Worm (Caenorhabditis elegans): Measurements from ENCODE around the gene cpr-1.

Gene cpr-1

DNA sequence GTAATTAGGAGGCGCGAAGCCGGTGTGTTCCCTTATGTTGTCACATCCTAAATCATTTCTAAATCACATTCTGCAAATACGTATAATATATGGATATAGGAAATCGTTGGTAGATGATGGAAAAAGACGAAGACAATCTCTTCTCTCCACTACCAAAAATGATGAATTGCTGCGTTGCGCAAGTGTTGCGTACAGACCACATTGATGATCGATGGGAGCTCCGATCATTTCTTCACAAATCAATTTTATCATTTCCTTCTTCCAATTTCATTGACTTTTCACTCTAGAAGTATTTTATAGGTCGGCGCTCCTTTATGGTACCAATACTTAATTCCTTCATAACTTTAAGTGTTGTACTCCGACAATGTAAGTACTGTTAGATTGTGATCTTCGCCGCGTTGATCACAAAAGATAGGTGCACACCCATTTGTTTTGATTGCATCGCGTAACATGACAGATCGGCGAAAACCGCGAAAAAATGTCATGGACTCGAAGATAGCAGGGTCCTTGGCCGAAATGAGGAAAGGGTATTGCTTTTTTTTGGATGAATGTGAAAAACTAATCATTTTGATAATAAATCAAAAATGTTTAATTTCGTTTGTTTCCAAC is 25.7 kb upstream of the cpr-1 start:
- TF ChIP-seq elt-1 (tag; optimal IDR thresholded peaks at IDR 0.05) (peak; percentile 24), mdl-1 (tag; optimal IDR thresholded peaks at IDR 0.05) (no peak)

DNA sequence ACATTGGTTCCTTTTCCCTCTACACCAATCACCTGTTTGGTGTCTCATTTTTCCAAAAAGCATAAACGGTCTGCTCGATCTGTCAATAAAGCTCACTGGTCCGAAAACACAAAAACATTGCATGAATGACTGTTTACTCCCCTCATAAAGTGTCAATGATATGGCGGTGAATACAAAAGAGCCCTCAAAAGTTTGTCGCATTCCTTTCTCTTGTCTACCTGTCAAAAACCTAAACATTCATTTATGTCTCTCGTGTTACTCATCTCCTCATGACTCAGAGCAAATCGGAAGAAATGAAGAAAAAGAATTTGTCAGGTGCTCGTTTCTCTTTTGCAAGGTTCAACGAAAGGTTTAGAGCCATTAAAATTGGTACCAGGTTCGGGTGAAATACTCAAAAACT is 24.1 kb upstream of the cpr-1 start:
- TF ChIP-seq ceh-82 (tag; optimal IDR thresholded peaks at IDR 0.05), result no peak
- no peak for TF ChIP-seq lin-39 (tag; optimal IDR thresholded peaks at IDR 0.05)
- TF ChIP-seq nhr-25 (tag; optimal IDR thresholded peaks at IDR 0.05), result no peak
- TF ChIP-seq unc-39 (tag; optimal IDR thresholded peaks at IDR 0.05), result no peak
- no peak for TF ChIP-seq skn-1 (tag; optimal IDR thresholded peaks at IDR 0.05)
- no peak for TF ChIP-seq snpc-4 (tag; optimal IDR thresholded peaks at IDR 0.05)
- no peak for TF ChIP-seq lin-13 (GFP tag; optimal IDR thresholded peaks at IDR 0.05)
- no peak for TF ChIP-seq nhr-129 (tag; optimal IDR thresholded peaks at IDR 0.05)
- TF ChIP-seq mbf-1 (tag; optimal IDR thresholded peaks at IDR 0.05), result no peak
- no peak for TF ChIP-seq nhr-11 (tag; optimal IDR thresholded peaks at IDR 0.05)
- no peak for TF ChIP-seq zag-1 (tag; optimal IDR thresholded peaks at IDR 0.05)
- TF ChIP-seq C34F6.9 (tag; optimal IDR thresholded peaks at IDR 0.05), result no peak

- TF ChIP-seq ceh-16 (tag; optimal IDR thresholded peaks at IDR 0.05) (no peak), Y55F3AM.14 (GFP tag; optimal IDR thresholded peaks at IDR 0.05) (no peak), lin-39 (tag; optimal IDR thresholded peaks at IDR 0.05) (no peak), ama-1 (optimal IDR thresholded peaks at IDR 0.05) (no peak), ztf-1 (GFP tag; conservative IDR thresholded peaks at IDR 0.05) (no peak), sma-3 (GFP tag; optimal IDR thresholded peaks at IDR 0.05) (no peak), nhr-21 (tag; optimal IDR thresholded peaks at IDR 0.05) (no peak), ceh-82 (tag; optimal IDR thresholded peaks at IDR 0.05) (no peak), unc-62 (GFP tag; optimal IDR thresholded peaks at IDR 0.05) (no peak), nhr-25 (tag; optimal IDR thresholded peaks at IDR 0.05) (no peak), mab-5 (tag; optimal IDR thresholded peaks at IDR 0.05) (no peak), unc-39 (tag; optimal IDR thresholded peaks at IDR 0.05) (no peak), F13H6.1 (tag; optimal IDR thresholded peaks at IDR 0.05) (no peak), nhr-237 (tag; optimal IDR thresholded peaks at IDR 0.05) (no peak), crh-2 (tag; optimal IDR thresholded peaks at IDR 0.05) (no peak), nhr-129 (tag; optimal IDR thresholded peaks at IDR 0.05) (no peak)
Observed at ce11 chrV:11952854-11953447, 22.4 kb upstream of the cpr-1 start.

DNA sequence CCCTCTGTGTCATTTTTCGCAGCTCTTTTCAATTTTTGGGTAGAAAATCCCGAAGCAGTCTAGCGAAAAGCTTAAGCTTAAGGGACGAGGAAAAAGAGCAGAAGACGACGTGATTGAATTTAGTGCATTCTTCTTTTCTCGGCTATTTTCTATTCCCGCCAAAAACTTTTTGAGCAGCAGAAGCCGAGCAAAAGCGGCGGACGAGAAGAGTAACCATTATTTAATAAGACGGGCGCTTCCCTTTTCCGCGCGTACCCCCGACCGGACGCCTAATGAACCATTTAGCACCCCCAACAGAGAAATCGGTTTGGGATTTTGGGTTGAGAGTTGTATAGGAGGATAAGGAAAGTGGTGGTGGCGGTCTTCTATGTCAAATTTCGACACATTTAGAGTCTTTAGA is 21.7 kb upstream of the cpr-1 start:
- TF ChIP-seq sem-4 (tag; optimal IDR thresholded peaks at IDR 0.05) (no peak), nhr-25 (tag; optimal IDR thresholded peaks at IDR 0.05) (no peak), ztf-4 (tag; optimal IDR thresholded peaks at IDR 0.05) (no peak), F13H6.1 (tag; optimal IDR thresholded peaks at IDR 0.05) (no peak), ztf-1 (GFP tag; conservative IDR thresholded peaks at IDR 0.05) (no peak), ceh-16 (tag; optimal IDR thresholded peaks at IDR 0.05) (no peak), ama-1 (optimal IDR thresholded peaks at IDR 0.05) (no peak), skn-1 (tag; optimal IDR thresholded peaks at IDR 0.05) (no peak), nhr-23 (tag; optimal IDR thresholded peaks at IDR 0.05) (no peak), nhr-237 (tag; optimal IDR thresholded peaks at IDR 0.05) (no peak), dmd-4 (tag; optimal IDR thresholded peaks at IDR 0.05) (no peak), mdl-1 (tag; optimal IDR thresholded peaks at IDR 0.05) (no peak), nhr-77 (tag; optimal IDR thresholded peaks at IDR 0.05) (no peak), fos-1 (tag; optimal IDR thresholded peaks at IDR 0.05) (no peak), R02D3.7 (tag; optimal IDR thresholded peaks at IDR 0.05) (no peak), lsy-2 (tag; optimal IDR thresholded peaks at IDR 0.05) (no peak), nhr-129 (tag; optimal IDR thresholded peaks at IDR 0.05) (no peak), blmp-1 (tag; optimal IDR thresholded peaks at IDR 0.05; ENCODE audit: insufficient read depth) (no peak), unc-39 (tag; optimal IDR thresholded peaks at IDR 0.05) (no peak)

ce11 chrV:11955617-11956016 is 19.7 kb upstream of the cpr-1 start:
- no peak for TF ChIP-seq elt-3 (tag; optimal IDR thresholded peaks at IDR 0.05)
- TF ChIP-seq ama-1 (optimal IDR thresholded peaks at IDR 0.05), result no peak
- no peak for TF ChIP-seq sma-3 (GFP tag; optimal IDR thresholded peaks at IDR 0.05)
- no peak for TF ChIP-seq dmd-4 (tag; optimal IDR thresholded peaks at IDR 0.05)
- TF ChIP-seq R02D3.7 (tag; optimal IDR thresholded peaks at IDR 0.05), result no peak
- TF ChIP-seq nhr-23 (tag; optimal IDR thresholded peaks at IDR 0.05), result no peak
- no peak for TF ChIP-seq mbf-1 (tag; optimal IDR thresholded peaks at IDR 0.05)
- no peak for TF ChIP-seq mab-5 (tag; optimal IDR thresholded peaks at IDR 0.05)
- TF ChIP-seq peb-1 (tag; optimal IDR thresholded peaks at IDR 0.05), result no peak
- no peak for TF ChIP-seq ztf-1 (GFP tag; conservative IDR thresholded peaks at IDR 0.05)
- no peak for TF ChIP-seq fos-1 (tag; optimal IDR thresholded peaks at IDR 0.05)
- TF ChIP-seq mdl-1 (tag; optimal IDR thresholded peaks at IDR 0.05), result no peak
- TF ChIP-seq ZK546.5 (tag; optimal IDR thresholded peaks at IDR 0.05), result no peak
- TF ChIP-seq gmeb-1 (tag; optimal IDR thresholded peaks at IDR 0.05), result no peak
- TF ChIP-seq nhr-21 (tag; optimal IDR thresholded peaks at IDR 0.05), result no peak
- no peak for TF ChIP-seq zag-1 (tag; optimal IDR thresholded peaks at IDR 0.05)
- TF ChIP-seq lin-13 (GFP tag; optimal IDR thresholded peaks at IDR 0.05), result no peak
- TF ChIP-seq ceh-82 (tag; optimal IDR thresholded peaks at IDR 0.05), result no peak
